Worm (Caenorhabditis elegans) whole organism, young adult: ENCODE data around the gene F52G3.5.

Experiments used
- C06A6.2 ChIP-seq: fragments of 200-800 bp; sonication (Bioruptor generic); conservative IDR thresholded peaks from 2 replicates; pipeline ENCODE4 v1.3.6; 2022; ENCODE audit warnings: missing genetic modification characterization, missing compliant biosample characterization
- D2030.7 ChIP-seq: fragments of 200-800 bp; sonication (Bioruptor generic); IDR thresholded peaks from 2 replicates; pipeline ENCODE4 v1.3.6; 2022; ENCODE audit warnings: missing genetic modification reagents, missing genetic modification characterization, missing compliant biosample characterization
- F22D6.2 ChIP-seq: sonication (generic microtip); optimal IDR thresholded peaks from 2 replicates; lab custom pipeline; 2016; ENCODE audit warnings: mild to moderate bottlenecking, missing genetic modification characterization, missing compliant biosample characterization
- F23B12.7 ChIP-seq: sonication (generic microtip); optimal IDR thresholded peaks from 2 replicates; lab custom pipeline; 2017; ENCODE audit warnings: missing genetic modification characterization, mild to moderate bottlenecking, missing compliant biosample characterization, antibody characterized with exemption, moderate library complexity; ENCODE audit not compliant: insufficient read depth
- F39B2.1 ChIP-seq: fragments of 200-800 bp; sonication (Bioruptor generic); IDR thresholded peaks from 2 replicates; pipeline ENCODE4 v1.3.6; 2022; ENCODE audit warnings: missing genetic modification reagents, missing genetic modification characterization, missing compliant biosample characterization
- Y53F4B.3 ChIP-seq: fragments of 200-800 bp; sonication (Bioruptor generic); IDR thresholded peaks from 2 replicates; pipeline ENCODE4 v1.3.6; 2022; ENCODE audit warnings: missing genetic modification reagents, missing genetic modification characterization, missing compliant biosample characterization
- Y79H2A.3 ChIP-seq: fragments of 200-800 bp; sonication (Bioruptor generic); conservative IDR thresholded peaks from 2 replicates; pipeline ENCODE4 v1.3.6; 2022; ENCODE audit warnings: missing genetic modification reagents, missing genetic modification characterization, missing compliant biosample characterization
- Y95B8A.8 ChIP-seq: fragments of 200-800 bp; sonication (Bioruptor generic); IDR thresholded peaks from 2 replicates; pipeline ENCODE4 v1.3.6; 2022; ENCODE audit warnings: missing genetic modification reagents, missing genetic modification characterization, missing compliant biosample characterization
- akir-1 ChIP-seq: fragments of 200-800 bp; sonication (Bioruptor generic); optimal IDR thresholded peaks from 2 replicates; lab custom pipeline; 2018; ENCODE audit warnings: mild to moderate bottlenecking, missing genetic modification characterization, moderate library complexity, missing compliant biosample characterization
- aptf-2 ChIP-seq: fragments of 200-800 bp; sonication (Bioruptor generic); conservative IDR thresholded peaks from 2 replicates; pipeline ENCODE4 v1.3.6; 2022; ENCODE audit warnings: missing genetic modification reagents, missing genetic modification characterization, missing compliant biosample characterization
- aptf-3 ChIP-seq: fragments of 200-800 bp; sonication (Bioruptor generic); IDR thresholded peaks from 2 replicates; pipeline ENCODE4 v1.3.6; 2022; ENCODE audit warnings: missing genetic modification characterization, missing compliant biosample characterization
- athp-1 ChIP-seq: sonication (generic microtip); optimal IDR thresholded peaks from 2 replicates; lab custom pipeline; 2017; ENCODE audit warnings: mild to moderate bottlenecking, missing genetic modification characterization, missing compliant biosample characterization
- attf-3 ChIP-seq: fragments of 200-800 bp; sonication (Bioruptor generic); conservative IDR thresholded peaks from 2 replicates; pipeline ENCODE4 v1.3.6; 2022; ENCODE audit warnings: missing genetic modification reagents, missing genetic modification characterization, missing compliant biosample characterization
- attf-6 ChIP-seq: fragments of 200-800 bp; sonication (Bioruptor generic); IDR thresholded peaks from 2 replicates; pipeline ENCODE4 v1.3.6; 2022; ENCODE audit warnings: missing genetic modification reagents, missing genetic modification characterization, missing compliant biosample characterization
- bed-1 ChIP-seq: fragments of 200-800 bp; sonication (Bioruptor generic); IDR thresholded peaks from 2 replicates; pipeline ENCODE4 v1.3.6; 2022; ENCODE audit warnings: missing genetic modification reagents, missing genetic modification characterization, missing compliant biosample characterization
- cebp-1 ChIP-seq, 2 experiments: fragments of 200-800 bp in 1 of 2; sonication (Bioruptor generic) in 1 of 2; sonication (generic microtip) in 1 of 2; IDR thresholded peaks in 1 of 2; optimal IDR thresholded peaks in 1 of 2; 2 replicates each; pipeline versions ENCODE4 v1.3.6 to Lab custom; 2017 to 2022; ENCODE audit warnings: missing compliant biosample characterization in 2 of 2, missing genetic modification characterization in 2 of 2, mild to moderate bottlenecking in 1 of 2, missing genetic modification reagents in 1 of 2, moderate library complexity in 1 of 2
- ceh-100 ChIP-seq: fragments of 200-800 bp; sonication (Bioruptor generic); IDR thresholded peaks from 2 replicates; pipeline ENCODE4 v1.3.6; 2022; ENCODE audit warnings: missing genetic modification reagents, missing genetic modification characterization, missing compliant biosample characterization
- ceh-40 ChIP-seq: fragments of 200-800 bp; sonication (Bioruptor generic); IDR thresholded peaks from 2 replicates; pipeline ENCODE4 v1.3.6; 2022; ENCODE audit warnings: missing genetic modification characterization, missing compliant biosample characterization
- chd-7 ChIP-seq: sonication (generic microtip); optimal IDR thresholded peaks from 2 replicates; lab custom pipeline; 2016; ENCODE audit warnings: mild to moderate bottlenecking, missing genetic modification characterization, moderate library complexity, missing compliant biosample characterization
- egl-18 ChIP-seq: fragments of 200-800 bp; sonication (Bioruptor generic); IDR thresholded peaks from 2 replicates; pipeline ENCODE4 v1.3.6; 2022; ENCODE audit warnings: missing genetic modification reagents, missing genetic modification characterization, missing compliant biosample characterization
- egrh-3 ChIP-seq: fragments of 200-800 bp; sonication (Bioruptor generic); IDR thresholded peaks from 2 replicates; pipeline ENCODE4 v1.3.6; 2022; ENCODE audit warnings: missing genetic modification reagents, missing genetic modification characterization, missing compliant biosample characterization
- ekl-4 ChIP-seq: fragments of 200-800 bp; sonication (Bioruptor generic); IDR thresholded peaks from 2 replicates; pipeline ENCODE4 v1.3.6; 2022; ENCODE audit warnings: missing genetic modification reagents, missing genetic modification characterization, missing compliant biosample characterization
- ets-4 ChIP-seq: fragments of 200-800 bp; sonication (Bioruptor generic); optimal IDR thresholded peaks from 2 replicates; lab custom pipeline; 2018; ENCODE audit warnings: mild to moderate bottlenecking, missing genetic modification characterization, missing compliant biosample characterization
- hlh-12 ChIP-seq: sonication (generic microtip); optimal IDR thresholded peaks from 2 replicates; lab custom pipeline; 2016; ENCODE audit warnings: missing genetic modification characterization, missing compliant biosample characterization
- hmg-1.2 ChIP-seq: fragments of 200-800 bp; sonication (Bioruptor generic); IDR thresholded peaks from 2 replicates; pipeline ENCODE4 v1.3.6; 2022; ENCODE audit warnings: missing genetic modification reagents, missing genetic modification characterization, missing compliant biosample characterization
- hrde-1 ChIP-seq: sonication (generic microtip); optimal IDR thresholded peaks from 2 replicates; lab custom pipeline; 2016; ENCODE audit warnings: missing genetic modification characterization, mild to moderate bottlenecking, missing compliant biosample characterization, moderate library complexity, missing genotype, missing genetic modification reagents, borderline replicate concordance
- lag-1 ChIP-seq: fragments of 200-800 bp; sonication (Bioruptor generic); IDR thresholded peaks from 2 replicates; pipeline ENCODE4 v1.3.6; 2022; ENCODE audit warnings: missing genetic modification reagents, missing genetic modification characterization, missing compliant biosample characterization
- let-526 ChIP-seq: fragments of 200-800 bp; sonication (Bioruptor generic); IDR thresholded peaks from 2 replicates; pipeline ENCODE4 v1.3.6; 2022; ENCODE audit warnings: missing genetic modification reagents, missing genetic modification characterization, missing compliant biosample characterization
- madf-10 ChIP-seq: sonication (generic microtip); optimal IDR thresholded peaks from 2 replicates; lab custom pipeline; 2016; ENCODE audit warnings: mild to moderate bottlenecking, missing genetic modification characterization, missing compliant biosample characterization
- mel-28 ChIP-seq: sonication (generic microtip); optimal IDR thresholded peaks from 2 replicates; lab custom pipeline; 2016; ENCODE audit warnings: borderline replicate concordance, mild to moderate bottlenecking, missing genetic modification characterization, missing compliant biosample characterization
- mxl-1 ChIP-seq: sonication (generic microtip); optimal IDR thresholded peaks from 2 replicates; lab custom pipeline; 2016; ENCODE audit warnings: missing genetic modification characterization, missing compliant biosample characterization
- nfyb-1 ChIP-seq: fragments of 200-800 bp; sonication (Bioruptor generic); IDR thresholded peaks from 2 replicates; pipeline ENCODE4 v1.3.6; 2022; ENCODE audit warnings: missing genetic modification reagents, missing genetic modification characterization, missing compliant biosample characterization
- nhr-120 ChIP-seq: fragments of 200-800 bp; sonication (Bioruptor generic); IDR thresholded peaks from 2 replicates; pipeline ENCODE4 v1.3.6; 2022; ENCODE audit warnings: missing genetic modification characterization, missing compliant biosample characterization
- nhr-179 ChIP-seq: sonication (generic microtip); optimal IDR thresholded peaks from 2 replicates; lab custom pipeline; 2016; ENCODE audit warnings: mild to moderate bottlenecking, missing genetic modification characterization, missing compliant biosample characterization
- rcor-1 ChIP-seq: fragments of 200-800 bp; sonication (Bioruptor generic); IDR thresholded peaks from 2 replicates; pipeline ENCODE4 v1.3.6; 2022; ENCODE audit warnings: missing genetic modification reagents, missing genetic modification characterization, missing compliant biosample characterization
- snpc-1.3 ChIP-seq: sonication (generic microtip); optimal IDR thresholded peaks from 2 replicates; lab custom pipeline; 2017; ENCODE audit warnings: missing genetic modification characterization, mild to moderate bottlenecking, missing compliant biosample characterization, antibody characterized with exemption, moderate library complexity, missing genotype, missing genetic modification reagents; ENCODE audit not compliant: insufficient read depth
- zim-3 ChIP-seq: sonication (generic microtip); optimal IDR thresholded peaks from 2 replicates; lab custom pipeline; 2017; ENCODE audit warnings: mild to moderate bottlenecking, missing genetic modification characterization, moderate library complexity, missing compliant biosample characterization
- ztf-18 ChIP-seq: sonication (generic microtip); optimal IDR thresholded peaks from 2 replicates; lab custom pipeline; 2016; ENCODE audit warnings: missing genotype, mild to moderate bottlenecking, missing genetic modification characterization, missing compliant biosample characterization
- ztf-22 ChIP-seq: fragments of 200-800 bp; sonication (Bioruptor generic); optimal IDR thresholded peaks from 2 replicates; lab custom pipeline; 2018; ENCODE audit warnings: mild to moderate bottlenecking, missing genetic modification characterization, moderate library complexity, missing compliant biosample characterization
- ztf-25 ChIP-seq: fragments of 200-800 bp; sonication (Bioruptor generic); IDR thresholded peaks from 2 replicates; pipeline ENCODE4 v1.3.6; 2022; ENCODE audit warnings: missing genetic modification reagents, missing genetic modification characterization, missing compliant biosample characterization
- ztf-26 ChIP-seq: sonication (generic microtip); optimal IDR thresholded peaks from 2 replicates; lab custom pipeline; 2017; ENCODE audit warnings: missing genetic modification characterization, missing compliant biosample characterization
- ztf-28 ChIP-seq: fragments of 200-800 bp; sonication (Bioruptor generic); IDR thresholded peaks from 2 replicates; pipeline ENCODE4 v1.3.6; 2022; ENCODE audit warnings: missing genetic modification reagents, missing genetic modification characterization, missing compliant biosample characterization
- ztf-6 ChIP-seq: fragments of 200-800 bp; sonication (Bioruptor generic); IDR thresholded peaks from 2 replicates; pipeline ENCODE4 v1.3.6; 2022; ENCODE audit warnings: missing genetic modification reagents, missing genetic modification characterization, missing compliant biosample characterization

Gene F52G3.5

DNA sequence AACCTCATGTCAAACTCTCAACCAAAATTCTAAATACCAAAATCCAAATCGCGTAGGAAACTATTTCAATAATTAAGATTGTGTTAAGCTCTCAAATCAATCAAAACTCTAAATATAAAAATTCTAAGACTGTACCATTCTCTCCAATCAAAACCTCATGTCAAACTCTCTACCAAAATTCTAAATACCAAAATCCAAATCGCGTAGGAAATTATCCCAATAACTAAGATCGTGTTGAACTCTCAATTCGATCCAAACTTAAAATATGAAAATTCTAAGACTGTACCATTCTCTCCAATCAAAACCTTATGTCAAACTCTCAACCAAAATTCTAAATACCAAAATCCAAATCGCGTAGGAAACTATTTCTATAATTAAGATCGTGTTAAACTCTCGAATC, 43.6 kb downstream of the F52G3.5 start (continued):
- TF ChIP-seq D2030.7 (GFP tag; lab: Robert Waterston, UW) (peak; percentile 18; the same call in 1 of the 2 replicates), ztf-28 (GFP tag; lab: Robert Waterston, UW) (peak; percentile 71; the same call in 1 of the 2 replicates), nfyb-1 (GFP tag; lab: Robert Waterston, UW) (peak; percentile 88), attf-3 (GFP tag; lab: Robert Waterston, UW) (0 out of 2 replicates have a peak, but pooled peaks have one; percentile 27), hmg-1.2 (GFP tag; lab: Robert Waterston, UW) (peak; percentile 28; the same call in 1 of the 2 replicates), egl-18 (GFP tag; lab: Robert Waterston, UW) (peak; percentile 80), bed-1 (GFP tag; lab: Robert Waterston, UW) (0 out of 2 replicates have a peak, but pooled peaks have one; percentile 82), let-526 (GFP tag; lab: Robert Waterston, UW) (peak; percentile 91), Y79H2A.3 (GFP tag; lab: Robert Waterston, UW) (peak; percentile 75; the same call in 1 of the 2 replicates), ztf-25 (GFP tag; lab: Robert Waterston, UW) (peak; percentile 77; the same call in 1 of the 2 replicates), Y95B8A.8 (peak; percentile 60; the same call in 1 of the 2 replicates), rcor-1 (GFP tag; lab: Robert Waterston, UW) (0 out of 2 replicates have a peak, but pooled peaks have one; percentile 23), F39B2.1 (peak; percentile 77), aptf-2 (peak; percentile 79), ekl-4 (peak; percentile 58; the same call in 1 of the 2 replicates)

DNA sequence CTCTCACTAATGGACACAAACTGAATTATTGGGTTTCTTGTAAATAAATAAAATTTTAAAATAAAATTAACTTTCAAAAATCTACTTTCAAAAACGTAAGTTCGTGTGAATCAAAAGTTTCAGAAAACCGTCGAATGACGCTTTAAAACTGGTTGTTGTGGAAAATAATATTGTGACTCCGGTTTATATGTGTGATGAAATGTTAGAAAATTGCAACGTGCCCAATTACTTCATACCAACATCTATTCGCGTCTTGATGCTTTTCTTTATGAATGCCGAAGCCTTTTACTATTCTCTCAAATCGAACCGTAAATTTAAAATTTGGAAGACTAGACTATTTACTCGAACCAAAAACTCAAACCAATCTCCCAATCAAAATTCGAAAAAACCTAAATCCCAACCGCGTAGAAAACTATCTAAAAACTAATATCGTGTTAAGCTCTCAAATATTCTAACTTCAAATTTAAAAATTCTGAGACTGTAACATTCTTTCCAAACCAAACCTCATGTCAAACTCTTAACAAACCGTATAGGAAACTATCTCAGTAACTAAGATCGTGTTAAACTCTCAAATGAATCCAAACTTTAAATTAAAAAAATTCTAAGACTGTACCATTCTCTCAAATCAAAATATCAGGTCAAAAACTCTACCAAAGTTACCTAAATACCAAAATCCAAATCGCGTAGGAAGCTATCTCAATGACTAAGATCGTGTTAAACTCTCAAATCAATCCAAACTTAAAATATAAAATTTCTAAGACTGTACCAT, 44.5 kb downstream of the F52G3.5 start:
- peak; percentile 34; the same call in 1 of the 2 replicates for TF ChIP-seq ztf-6 (GFP tag; lab: Robert Waterston, UW)
- peak; percentile 94; the same call in 1 of the 2 replicates for TF ChIP-seq aptf-3 (GFP tag; lab: Robert Waterston, UW)
- peak; percentile 62 for TF ChIP-seq athp-1 (tag; lab: Kevin White, UChicago)
- TF ChIP-seq egrh-3 (GFP tag; lab: Robert Waterston, UW) = no peak
- peak; percentile 58; the same call in 1 of the 2 replicates for TF ChIP-seq F39B2.1
- TF ChIP-seq attf-3 (GFP tag; lab: Robert Waterston, UW) = peak; percentile 34; the same call in 1 of the 2 replicates
- TF ChIP-seq ztf-18 (tag; lab: Kevin White, UChicago) = no peak
- TF ChIP-seq F23B12.7 (tag; lab: Kevin White, UChicago) = no peak
- TF ChIP-seq D2030.7 (GFP tag; lab: Robert Waterston, UW) = no peak
- no peak for TF ChIP-seq snpc-1.3
- TF ChIP-seq ceh-40 = peak; percentile 77
- TF ChIP-seq Y53F4B.3 (GFP tag; lab: Robert Waterston, UW) = peak; percentile 51; the same call in 1 of the 2 replicates
- TF ChIP-seq hrde-1 (tag; lab: Kevin White, UChicago) = no peak
- TF ChIP-seq egl-18 (GFP tag; lab: Robert Waterston, UW) = peak; percentile 76
- TF ChIP-seq F22D6.2 (tag; lab: Kevin White, UChicago) = no peak
- TF ChIP-seq nhr-179 (tag; lab: Kevin White, UChicago) = no peak
- TF ChIP-seq chd-7 = peak; percentile 37
- TF ChIP-seq Y79H2A.3 (GFP tag; lab: Robert Waterston, UW) = peak; percentile 66
- peak; percentile 73 for TF ChIP-seq ztf-26 (tag; lab: Kevin White, UChicago)
- no peak; the same call in none of the 2 replicates for TF ChIP-seq ceh-100
- TF ChIP-seq ets-4 = no peak
- TF ChIP-seq cebp-1 (GFP tag; IDR thresholded peaks at IDR 0.05; lab: Robert Waterston, UW) = peak; percentile 38
- no peak for TF ChIP-seq cebp-1 (tag; optimal IDR thresholded peaks at IDR 0.05; lab: Kevin White, UChicago)
- TF ChIP-seq mxl-1 (tag; lab: Kevin White, UChicago) = no peak
- peak; percentile 70 for TF ChIP-seq zim-3 (tag; lab: Kevin White, UChicago)
- TF ChIP-seq nhr-120 (GFP tag; lab: Robert Waterston, UW) = peak; percentile 88; the same call in 1 of the 2 replicates
- TF ChIP-seq lag-1 (GFP tag; lab: Robert Waterston, UW) = no peak
- peak; percentile 60; the same call in 1 of the 2 replicates for TF ChIP-seq C06A6.2 (GFP tag; lab: Robert Waterston, UW)
- TF ChIP-seq attf-6 (GFP tag; lab: Robert Waterston, UW) = peak; percentile 19; the same call in 1 of the 2 replicates
- TF ChIP-seq mel-28 (tag; lab: Kevin White, UChicago) = no peak
- no peak for TF ChIP-seq akir-1 (GFP tag; lab: Kevin White, UChicago)
- TF ChIP-seq madf-10 (tag; lab: Kevin White, UChicago) = no peak
- TF ChIP-seq ztf-22 (GFP tag; lab: Kevin White, UChicago) = no peak
- TF ChIP-seq hlh-12 (tag; lab: Kevin White, UChicago) = peak; percentile 10
